Worm (Caenorhabditis elegans) whole organism, L4 larva: ENCODE measurements around the gene mak-1.

ENCODE experiments used
- T20F7.1 ChIP-seq: fragments of 200-800 bp; sonication (Bioruptor generic); optimal IDR thresholded peaks from 2 replicates; lab custom pipeline; 2018; ENCODE audit warnings: mild to moderate bottlenecking, missing genetic modification characterization, missing compliant biosample characterization
- aly-2 ChIP-seq: sonication (generic microtip); optimal IDR thresholded peaks from 2 replicates; lab custom pipeline; 2018; ENCODE audit warnings: missing biosample characterization, missing genetic modification characterization
- ama-1 ChIP-seq: fragments of 150-350 bp; optimal IDR thresholded peaks from 2 replicates; lab custom pipeline; 2014; ENCODE audit warnings: inconsistent platforms, mixed read lengths
- cey-2 ChIP-seq: sonication (generic microtip); optimal IDR thresholded peaks from 3 replicates; lab custom pipeline; 2017; ENCODE audit warnings: missing genetic modification characterization, mild to moderate bottlenecking, missing compliant biosample characterization, antibody characterized with exemption, borderline replicate concordance; ENCODE audit not compliant: insufficient read depth
- daf-12 ChIP-seq: fragments of 150-350 bp; optimal IDR thresholded peaks from 2 replicates; lab custom pipeline; 2014; ENCODE audit warnings: missing biosample characterization, missing genetic modification reagents, missing genetic modification characterization
- fos-1 ChIP-seq: fragments of 150-350 bp; optimal IDR thresholded peaks from 2 replicates; lab custom pipeline; 2014; ENCODE audit warnings: missing biosample characterization, missing genetic modification characterization
- lin-38 ChIP-seq: fragments of 200-800 bp; sonication (Bioruptor generic); IDR thresholded peaks from 2 replicates; pipeline ENCODE4 v1.3.6; 2022; ENCODE audit warnings: missing genetic modification reagents, missing genetic modification characterization, missing compliant biosample characterization
- lsy-2 ChIP-seq, 2 experiments: fragments of 150-350 bp in 1 of 2; sonication (generic microtip) in 1 of 2; optimal IDR thresholded peaks; 2 replicates each; lab custom pipeline; 2014 to 2017; ENCODE audit warnings: missing biosample characterization in 2 of 2, missing genetic modification characterization in 2 of 2
- nhr-11 ChIP-seq: fragments of 150-350 bp; optimal IDR thresholded peaks from 2 replicates; lab custom pipeline; 2014; ENCODE audit warnings: missing biosample characterization, missing genetic modification characterization
- nhr-76 ChIP-seq: fragments of 150-350 bp; optimal IDR thresholded peaks from 2 replicates; lab custom pipeline; 2014; ENCODE audit warnings: missing biosample characterization, missing genetic modification characterization
- snpc-4 ChIP-seq: fragments of 150-350 bp; optimal IDR thresholded peaks from 2 replicates; lab custom pipeline; 2014; ENCODE audit warnings: missing biosample characterization, missing genetic modification characterization
- unc-130 ChIP-seq: sonication (generic microtip); optimal IDR thresholded peaks from 2 replicates; lab custom pipeline; 2016; ENCODE audit warnings: missing genetic modification reagents, missing genetic modification characterization, missing compliant biosample characterization

DNA sequence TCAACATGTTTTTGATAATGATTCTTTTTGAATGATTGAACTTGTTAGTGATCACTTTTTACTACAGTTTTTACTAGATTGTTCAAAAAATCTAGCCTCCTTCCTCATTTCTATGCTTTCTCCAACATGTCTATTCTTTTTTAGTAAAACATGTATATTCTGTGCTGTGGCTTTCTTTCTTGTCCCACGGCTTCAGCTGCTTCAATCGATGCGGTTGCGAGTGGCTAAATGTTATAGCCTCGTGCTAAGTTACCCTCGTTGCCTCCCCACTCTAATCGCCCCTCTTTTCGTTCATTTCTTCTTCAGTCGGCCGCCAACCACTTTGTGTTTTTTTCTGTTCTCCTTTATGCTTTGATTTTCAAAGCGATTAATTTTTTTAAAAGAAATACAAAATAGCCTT lies 42.0 kb downstream of the mak-1 start:
- TF ChIP-seq cey-2 (tag; lab: Kevin White, UChicago), result no peak
- no peak for TF ChIP-seq nhr-11 (tag; lab: Kevin White, UChicago)
- TF ChIP-seq T20F7.1, result no peak
- no peak for TF ChIP-seq aly-2
- TF ChIP-seq ama-1 (lab: Kevin White, UChicago), result no peak
- TF ChIP-seq snpc-4, result no peak
- TF ChIP-seq daf-12 (tag; lab: Kevin White, UChicago), result no peak
- no peak for TF ChIP-seq nhr-76 (tag; lab: Kevin White, UChicago)
- no peak; the same call in 1 of the 2 replicates for TF ChIP-seq lin-38
- no peak for TF ChIP-seq unc-130 (GFP tag; lab: Kevin White, UChicago)
- TF ChIP-seq fos-1 (tag; lab: Kevin White, UChicago), result no peak
- TF ChIP-seq lsy-2 (tag; optimal IDR thresholded peaks at IDR 0.05; lab: Kevin White, UChicago), result peak in 1 of 2 experiments; percentile 34
